Fruit fly (Drosophila melanogaster) whole organism, embryonic: ENCODE data around the gene CG34107.

Experiments used
- Aef1 ChIP-seq: fragments of 200-800 bp; sonication (Bioruptor generic); IDR thresholded peaks from 3 replicates; pipeline ENCODE4 v1.3.6; 2022; ENCODE audit warnings: missing biosample characterization, missing genetic modification characterization
- CG10147 ChIP-seq: fragments of 200-800 bp; sonication (Bioruptor generic); optimal IDR thresholded peaks from 2 replicates; lab custom pipeline; 2019; ENCODE audit warnings: missing biosample characterization, mild to moderate bottlenecking, missing genetic modification characterization, moderate library complexity
- CG1024 ChIP-seq: fragments of 200-800 bp; sonication (Bioruptor generic); IDR thresholded peaks from 2 replicates; pipeline ENCODE4 v1.3.6; 2022; ENCODE audit warnings: missing biosample characterization, missing genetic modification characterization
- CG10321 ChIP-seq: fragments of 200-800 bp; sonication (Bioruptor generic); IDR thresholded peaks from 2 replicates; pipeline ENCODE4 v1.3.6; 2022; ENCODE audit warnings: missing biosample characterization, missing genetic modification characterization
- CG10654 ChIP-seq: fragments of 200-800 bp; sonication (Bioruptor generic); optimal IDR thresholded peaks from 2 replicates; lab custom pipeline; 2016; ENCODE audit warnings: missing biosample characterization, missing genetic modification characterization
- CG13775 ChIP-seq: fragments of 200-800 bp; sonication (Bioruptor generic); optimal IDR thresholded peaks from 3 replicates; lab custom pipeline; 2017; ENCODE audit warnings: missing biosample characterization, mild to moderate bottlenecking, missing genetic modification characterization
- CG14860 ChIP-seq: fragments of 200-800 bp; sonication (Bioruptor generic); IDR thresholded peaks from 3 replicates; pipeline ENCODE4 v1.3.6; 2022; ENCODE audit warnings: missing biosample characterization, missing genetic modification characterization; ENCODE audit not compliant: partially characterized antibody
- CG15011 ChIP-seq: fragments of 200-800 bp; sonication (Bioruptor generic); optimal IDR thresholded peaks from 3 replicates; lab custom pipeline; 2018; ENCODE audit warnings: missing biosample characterization, mild to moderate bottlenecking, missing genetic modification characterization
- CG15269 ChIP-seq: fragments of 200-800 bp; sonication (Bioruptor generic); optimal IDR thresholded peaks from 2 replicates; lab custom pipeline; 2018; ENCODE audit warnings: missing biosample characterization, mild to moderate bottlenecking, missing genetic modification characterization, moderate library complexity
- CG15601 ChIP-seq: fragments of 200-800 bp; sonication (Bioruptor generic); optimal IDR thresholded peaks from 3 replicates; lab custom pipeline; 2019; ENCODE audit warnings: missing biosample characterization, mild to moderate bottlenecking, missing genetic modification characterization, moderate library complexity
- CG2120 ChIP-seq: fragments of 200-800 bp; sonication (Bioruptor generic); optimal IDR thresholded peaks from 3 replicates; lab custom pipeline; 2016; ENCODE audit warnings: missing biosample characterization, missing genetic modification characterization
- CG2712 ChIP-seq: fragments of 200-800 bp; optimal IDR thresholded peaks from 3 replicates; lab custom pipeline; 2019; ENCODE audit warnings: missing biosample characterization, mild to moderate bottlenecking, missing genetic modification characterization, moderate library complexity
- CG2875 ChIP-seq: fragments of 200-800 bp; sonication (Bioruptor generic); optimal IDR thresholded peaks from 2 replicates; lab custom pipeline; 2017; ENCODE audit warnings: missing biosample characterization, mild to moderate bottlenecking, missing genetic modification characterization, missing genetic modification reagents
- CG3065 ChIP-seq: fragments of 200-800 bp; sonication (Bioruptor generic); optimal IDR thresholded peaks from 2 replicates; lab custom pipeline; 2016; ENCODE audit warnings: missing biosample characterization, missing genetic modification characterization
- CG3847 ChIP-seq: fragments of 200-800 bp; sonication (Bioruptor generic); IDR thresholded peaks from 2 replicates; pipeline ENCODE4 v1.3.6; 2022; ENCODE audit warnings: missing biosample characterization, missing genetic modification characterization
- CG8765 ChIP-seq: fragments of 200-800 bp; sonication (Bioruptor generic); IDR thresholded peaks from 2 replicates; pipeline ENCODE4 v1.3.6; 2022; ENCODE audit warnings: missing biosample characterization, missing genetic modification characterization
- Chrac-16 ChIP-seq: fragments of 200-800 bp; sonication (Bioruptor generic); optimal IDR thresholded peaks from 3 replicates; lab custom pipeline; 2016; ENCODE audit warnings: missing biosample characterization, missing genetic modification characterization
- Dek ChIP-seq: fragments of 200-800 bp; sonication (Bioruptor generic); optimal IDR thresholded peaks from 3 replicates; lab custom pipeline; 2019; ENCODE audit warnings: missing biosample characterization, mild to moderate bottlenecking, missing genetic modification characterization, moderate library complexity
- Dll ChIP-seq: fragments of 200-800 bp; sonication (Bioruptor generic); IDR thresholded peaks from 4 replicates; pipeline ENCODE4 v1.3.6; 2022; ENCODE audit warnings: missing biosample characterization, missing genetic modification characterization; ENCODE audit not compliant: partially characterized antibody
- Elba2 ChIP-seq: fragments of 200-800 bp; sonication (Bioruptor generic); optimal IDR thresholded peaks from 3 replicates; lab custom pipeline; 2016; ENCODE audit warnings: missing biosample characterization, missing genetic modification characterization
- HLHmδ ChIP-seq: fragments of 200-800 bp; sonication (Bioruptor generic); optimal IDR thresholded peaks from 2 replicates; lab custom pipeline; 2018; ENCODE audit warnings: missing biosample characterization, mild to moderate bottlenecking, missing genetic modification characterization, moderate library complexity
- Hsf ChIP-seq: fragments of 200-800 bp; sonication (Bioruptor generic); optimal IDR thresholded peaks from 3 replicates; lab custom pipeline; 2016; ENCODE audit warnings: missing biosample characterization, missing genetic modification characterization
- MESR4 ChIP-seq: fragments of 200-800 bp; sonication (Bioruptor generic); optimal IDR thresholded peaks from 2 replicates; lab custom pipeline; 2018; ENCODE audit warnings: missing biosample characterization, mild to moderate bottlenecking, missing genetic modification characterization, moderate library complexity
- Mrtf ChIP-seq: fragments of 200-800 bp; sonication (Bioruptor generic); IDR thresholded peaks from 3 replicates; pipeline ENCODE4 v1.3.6; 2022; ENCODE audit warnings: missing biosample characterization, missing genetic modification characterization
- Nf-YA ChIP-seq: fragments of 200-800 bp; sonication (Bioruptor generic); IDR thresholded peaks from 2 replicates; pipeline ENCODE4 v1.3.6; 2022; ENCODE audit warnings: missing biosample characterization, missing genetic modification characterization
- Nf-YC ChIP-seq: fragments of 200-800 bp; optimal IDR thresholded peaks from 3 replicates; lab custom pipeline; 2019; ENCODE audit warnings: missing biosample characterization, mild to moderate bottlenecking, missing genetic modification characterization, moderate library complexity
- PHDP ChIP-seq: fragments of 200-800 bp; sonication (Bioruptor generic); optimal IDR thresholded peaks from 3 replicates; lab custom pipeline; 2018; ENCODE audit warnings: missing biosample characterization, mild to moderate bottlenecking, missing genetic modification characterization, moderate library complexity
- Ravus ChIP-seq: fragments of 200-800 bp; sonication (Bioruptor generic); IDR thresholded peaks from 2 replicates; pipeline ENCODE4 v1.3.6; 2022; ENCODE audit warnings: missing biosample characterization, missing genetic modification characterization
- Six4 ChIP-seq: fragments of 200-800 bp; sonication (Bioruptor generic); optimal IDR thresholded peaks from 2 replicates; lab custom pipeline; 2016; ENCODE audit warnings: missing biosample characterization, missing genetic modification characterization
- Taf1 ChIP-seq: fragments of 200-800 bp; sonication (Bioruptor generic); IDR thresholded peaks from 2 replicates; pipeline ENCODE4 v1.3.6; 2022; ENCODE audit warnings: missing biosample characterization, missing genetic modification characterization
- Xbp1 ChIP-seq: fragments of 200-800 bp; sonication (Bioruptor generic); optimal IDR thresholded peaks from 3 replicates; lab custom pipeline; 2016; ENCODE audit warnings: missing biosample characterization, mild to moderate bottlenecking, missing genetic modification characterization
- bab2 ChIP-seq: fragments of 200-800 bp; sonication (Bioruptor generic); optimal IDR thresholded peaks from 2 replicates; lab custom pipeline; 2016; ENCODE audit warnings: missing biosample characterization, missing genetic modification characterization
- cato ChIP-seq: fragments of 200-800 bp; sonication (Bioruptor generic); optimal IDR thresholded peaks from 2 replicates; lab custom pipeline; 2016; ENCODE audit warnings: missing biosample characterization, missing genetic modification characterization, borderline replicate concordance
- danr ChIP-seq: fragments of 200-800 bp; sonication (Bioruptor generic); IDR thresholded peaks from 2 replicates; pipeline ENCODE4 v1.3.6; 2022; ENCODE audit warnings: missing biosample characterization, missing genetic modification characterization
- eve ChIP-seq, 2 experiments: fragments of >200 bp; optimal IDR thresholded peaks; 2 replicates each; lab custom pipeline; 2017; ENCODE audit warnings: missing biosample characterization in 2 of 2, missing genetic modification characterization in 2 of 2
- exex ChIP-seq: fragments of 200-800 bp; sonication (Bioruptor generic); optimal IDR thresholded peaks from 4 replicates; lab custom pipeline; 2018; ENCODE audit warnings: missing biosample characterization, mild to moderate bottlenecking, missing genetic modification characterization, moderate library complexity
- fd64A ChIP-seq: fragments of 200-800 bp; sonication (Bioruptor generic); optimal IDR thresholded peaks from 3 replicates; lab custom pipeline; 2018; ENCODE audit warnings: missing biosample characterization, mild to moderate bottlenecking, missing genetic modification characterization
- lola ChIP-seq, 3 experiments: fragments of >200 bp in 2 of 3; fragments of 200-800 bp in 1 of 3; sonication (Bioruptor generic) in 1 of 3; optimal IDR thresholded peaks; 2 replicates each; lab custom pipeline; 2017 to 2019; ENCODE audit warnings: missing biosample characterization in 3 of 3, missing genetic modification characterization in 3 of 3, mild to moderate bottlenecking in 1 of 3, moderate library complexity in 1 of 3
- mirr ChIP-seq: fragments of 200-800 bp; sonication (Bioruptor generic); optimal IDR thresholded peaks from 3 replicates; lab custom pipeline; 2018; ENCODE audit warnings: missing biosample characterization, mild to moderate bottlenecking, missing genetic modification characterization
- pum ChIP-seq: fragments of 200-800 bp; sonication (Bioruptor generic); optimal IDR thresholded peaks from 2 replicates; lab custom pipeline; 2016; ENCODE audit warnings: missing biosample characterization, missing genetic modification characterization
- sc ChIP-seq, 3 experiments: fragments of >200 bp in 2 of 3; fragments of 200-800 bp in 1 of 3; sonication (Bioruptor generic) in 1 of 3; optimal IDR thresholded peaks; 2 replicates in 2 of 3; 3 replicates in 1 of 3; lab custom pipeline; 2017; ENCODE audit warnings: mild to moderate bottlenecking in 1 of 3, missing biosample characterization in 1 of 3, missing genetic modification characterization in 1 of 3, missing genetic modification reagents in 1 of 3
- sd ChIP-seq: fragments of 200-800 bp; sonication (Bioruptor generic); optimal IDR thresholded peaks from 3 replicates; lab custom pipeline; 2018; ENCODE audit warnings: missing biosample characterization, mild to moderate bottlenecking, missing genetic modification characterization, moderate library complexity
- sens ChIP-seq: fragments of 200-800 bp; sonication (Bioruptor generic); peaks from one replicate; lab custom pipeline; 2016; ENCODE audit warnings: missing biosample characterization, missing genetic modification characterization
- sim ChIP-seq: fragments of 200-800 bp; sonication (Bioruptor generic); IDR thresholded peaks from 2 replicates; pipeline ENCODE4 v1.3.6; 2022; ENCODE audit warnings: missing biosample characterization, missing genetic modification characterization
- sug ChIP-seq: fragments of 200-800 bp; optimal IDR thresholded peaks from 2 replicates; lab custom pipeline; 2019; ENCODE audit warnings: missing biosample characterization, mild to moderate bottlenecking, missing genetic modification characterization, moderate library complexity
- tio ChIP-seq: fragments of 200-800 bp; sonication (Bioruptor generic); optimal IDR thresholded peaks from 2 replicates; lab custom pipeline; 2017; ENCODE audit warnings: missing biosample characterization, missing genetic modification characterization, inconsistent platforms
- unc-4 ChIP-seq: fragments of 200-800 bp; sonication (Bioruptor generic); IDR thresholded peaks from 2 replicates; pipeline ENCODE4 v1.3.6; 2022; ENCODE audit warnings: missing biosample characterization, missing genetic modification characterization; ENCODE audit not compliant: partially characterized antibody

The CG34107 gene

DNA sequence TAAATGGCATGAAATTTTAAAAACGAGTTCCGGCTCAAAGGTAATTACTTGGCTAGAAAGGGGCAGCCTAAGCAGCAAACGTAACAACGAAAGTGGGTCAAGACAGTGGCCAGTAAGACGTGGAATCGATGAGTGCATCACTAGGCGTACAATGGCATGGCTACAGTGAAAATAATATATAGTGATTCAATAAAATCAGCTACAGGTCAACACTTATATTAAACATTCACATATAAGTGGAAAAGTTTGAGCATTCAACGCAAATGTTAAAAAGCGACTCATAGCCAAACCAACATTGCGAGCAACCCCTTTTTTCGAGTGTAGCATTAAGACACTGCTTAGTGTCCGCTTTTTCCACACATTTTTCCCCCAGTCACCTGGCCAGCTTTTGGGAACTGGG lies 3.3 kb downstream of the CG34107 start (continued):
- TF ChIP-seq Taf1 (GFP tag; lab: Robert Waterston, UW), result no peak
- no peak for TF ChIP-seq Chrac-16 (GFP tag; lab: Kevin White, UChicago)
- no peak for TF ChIP-seq Dll (GFP tag; lab: Robert Waterston, UW)
- TF ChIP-seq danr (GFP tag; lab: Robert Waterston, UW), result no peak
- TF ChIP-seq Nf-YC (tag; lab: Kevin White, UChicago), result no peak
- TF ChIP-seq pum (GFP tag; lab: Kevin White, UChicago), result no peak
- no peak for TF ChIP-seq sim (GFP tag; lab: Robert Waterston, UW)
- TF ChIP-seq sens (GFP tag; lab: Kevin White, UChicago), result peak; percentile 64
- no peak for TF ChIP-seq Six4
- TF ChIP-seq CG13775 (GFP tag; lab: Kevin White, UChicago), result no peak
- no peak for TF ChIP-seq sd (tag; lab: Kevin White, UChicago)
- TF ChIP-seq CG8765 (GFP tag; lab: Robert Waterston, UW), result no peak
- no peak for TF ChIP-seq sc (optimal IDR thresholded peaks at IDR 0.05; lab: Kevin White, UChicago)
- no peak for TF ChIP-seq sc (GFP tag; optimal IDR thresholded peaks at IDR 0.05; lab: Kevin White, UChicago)
- TF ChIP-seq CG15011, result no peak
- TF ChIP-seq Xbp1 (GFP tag; lab: Kevin White, UChicago), result peak; percentile 5
- TF ChIP-seq CG3065, result no peak
- no peak for TF ChIP-seq fd64A (GFP tag; lab: Kevin White, UChicago)
- no peak for TF ChIP-seq tio
- TF ChIP-seq Ravus, result no peak
- TF ChIP-seq Mrtf (GFP tag; lab: Robert Waterston, UW), result no peak
- TF ChIP-seq CG10147 (GFP tag; lab: Kevin White, UChicago), result no peak
- no peak for TF ChIP-seq CG3847
- TF ChIP-seq exex (tag; lab: Kevin White, UChicago), result no peak

DNA sequence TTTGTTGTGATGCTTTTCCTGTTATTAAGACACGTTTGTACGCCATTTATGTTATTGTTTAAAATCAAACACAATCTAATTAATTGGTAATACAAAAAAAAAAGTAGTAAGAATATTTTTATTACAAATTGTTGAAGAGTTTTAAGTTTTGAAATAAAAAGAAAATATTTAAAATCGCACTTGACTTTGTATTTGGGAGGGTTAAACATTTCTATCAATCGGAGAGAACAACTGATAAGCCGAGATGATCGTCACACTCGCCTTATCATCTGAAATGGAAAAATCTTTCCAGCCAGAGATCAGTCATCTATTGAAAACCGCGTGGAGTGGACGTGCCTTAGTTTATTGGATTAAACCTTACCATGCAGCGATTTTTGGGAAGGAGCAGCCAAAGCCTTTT lies 26.5 kb downstream of the CG34107 start, which contains the start of gene CG3999:
Gene CG3999, plus strand, starts transcription at position 301 of the 400 bp plus-strand sequence.
- TF ChIP-seq mirr (GFP tag; lab: Kevin White, UChicago), result no peak
- no peak for TF ChIP-seq Dek

- peak; percentile 94 for TF ChIP-seq sug (tag; lab: Kevin White, UChicago)
- no peak for TF ChIP-seq CG10654 (GFP tag; lab: Kevin White, UChicago)
- no peak for TF ChIP-seq CG1024 (GFP tag; lab: Robert Waterston, UW)
- no peak for TF ChIP-seq CG15601
- no peak for TF ChIP-seq Hsf (GFP tag; lab: Kevin White, UChicago)
Observed at dm6 chr3R:10251846-10252245, 27.1 kb downstream of the CG34107 start.

dm6 chr3R:10261800-10262199 lies 37.1 kb downstream of the CG34107 start, which contains the start of the genes Sirt6 and pont:
Sirt6 (minus strand) TSS chr3R:10261849.
pont (plus strand) TSS chr3R:10262123.
- TF ChIP-seq eve (GFP tag; optimal IDR thresholded peaks at IDR 0.05; lab: Kevin White, UChicago), result no peak
- peak; percentile 96 for TF ChIP-seq CG15269 (tag; lab: Kevin White, UChicago)
- no peak for TF ChIP-seq Mrtf (GFP tag; lab: Robert Waterston, UW)
- no peak for TF ChIP-seq Aef1 (GFP tag; lab: Robert Waterston, UW)
- TF ChIP-seq cato (GFP tag; lab: Kevin White, UChicago), result peak; percentile 87
- TF ChIP-seq lola (GFP tag; optimal IDR thresholded peaks at IDR 0.05; lab: Kevin White, UChicago), result peak in 1 of 3 experiments; percentile 96
- TF ChIP-seq bab2 (GFP tag; lab: Kevin White, UChicago), result peak; percentile 79
- TF ChIP-seq Nf-YA, result no peak
- peak; percentile 98 for TF ChIP-seq CG2712 (tag; lab: Kevin White, UChicago)
- no peak for TF ChIP-seq CG14860
- peak; percentile 25 for TF ChIP-seq MESR4 (GFP tag; lab: Kevin White, UChicago)
- TF ChIP-seq CG2875 (GFP tag; lab: Kevin White, UChicago), result peak; percentile 86
- no peak for TF ChIP-seq HLHmδ (GFP tag; lab: Kevin White, UChicago)
- TF ChIP-seq Xbp1 (GFP tag; lab: Kevin White, UChicago), result peak; percentile 95
- TF ChIP-seq PHDP (tag; lab: Kevin White, UChicago), result peak; percentile 97
- TF ChIP-seq CG10321, result no peak
- TF ChIP-seq unc-4 (GFP tag; lab: Robert Waterston, UW), result no peak
- peak; percentile 54 for TF ChIP-seq Elba2
- TF ChIP-seq CG2120 (GFP tag; lab: Kevin White, UChicago), result peak; percentile 86
